Worm (Caenorhabditis elegans) whole organism, young adult: Measurements from ENCODE around the gene C29F7.2.
A peak's percentile ranks its signal among the peaks of the same experiment; 100 is the strongest.

Experiments used
- F10E7.11 ChIP-seq: sonication (generic microtip); optimal IDR thresholded peaks from 2 replicates; lab custom pipeline; 2017; ENCODE audit warnings: mild to moderate bottlenecking, missing genetic modification characterization, moderate library complexity, missing compliant biosample characterization
- akir-1 ChIP-seq: fragments of 200-800 bp; sonication (Bioruptor generic); optimal IDR thresholded peaks from 2 replicates; lab custom pipeline; 2018; ENCODE audit warnings: mild to moderate bottlenecking, missing genetic modification characterization, moderate library complexity, missing compliant biosample characterization
- ama-1 ChIP-seq, 3 experiments: fragments of 150-350 bp in 1 of 3; sonication (generic microtip) in 2 of 3; optimal IDR thresholded peaks; 2 replicates each; lab custom pipeline; 2014 to 2018; ENCODE audit warnings: missing biosample characterization in 2 of 3, missing genetic modification characterization in 2 of 3, missing genetic modification reagents in 2 of 3
- aptf-2 ChIP-seq: fragments of 200-800 bp; sonication (Bioruptor generic); conservative IDR thresholded peaks from 2 replicates; pipeline ENCODE4 v1.3.6; 2022; ENCODE audit warnings: missing genetic modification reagents, missing genetic modification characterization, missing compliant biosample characterization
- attf-6 ChIP-seq: fragments of 200-800 bp; sonication (Bioruptor generic); IDR thresholded peaks from 2 replicates; pipeline ENCODE4 v1.3.6; 2022; ENCODE audit warnings: missing genetic modification reagents, missing genetic modification characterization, missing compliant biosample characterization
- ceh-91 ChIP-seq: fragments of 200-800 bp; sonication (Bioruptor generic); IDR thresholded peaks from 2 replicates; pipeline ENCODE4 v1.3.6; 2022; ENCODE audit warnings: missing genetic modification reagents, missing genetic modification characterization, missing compliant biosample characterization
- hlh-26 ChIP-seq: fragments of 200-800 bp; sonication (Bioruptor generic); conservative IDR thresholded peaks from 2 replicates; pipeline ENCODE4 v1.3.6; 2022; ENCODE audit warnings: missing genetic modification reagents, missing genetic modification characterization, missing compliant biosample characterization
- nhr-27 ChIP-seq: fragments of 200-800 bp; sonication (Bioruptor generic); optimal IDR thresholded peaks from 2 replicates; lab custom pipeline; 2018; ENCODE audit warnings: mild to moderate bottlenecking, missing genetic modification characterization, moderate library complexity, missing compliant biosample characterization
- sdz-38 ChIP-seq: sonication (generic microtip); optimal IDR thresholded peaks from 2 replicates; lab custom pipeline; 2016; ENCODE audit warnings: missing genotype, missing genetic modification characterization, missing compliant biosample characterization
- sea-2 ChIP-seq: fragments of 200-800 bp; sonication (Bioruptor generic); IDR thresholded peaks from 2 replicates; pipeline ENCODE4 v1.3.6; 2022; ENCODE audit warnings: missing genetic modification characterization, missing compliant biosample characterization
- snpc-3.4 ChIP-seq: sonication (generic microtip); optimal IDR thresholded peaks from 2 replicates; lab custom pipeline; 2017; ENCODE audit warnings: missing genetic modification characterization, mild to moderate bottlenecking, missing compliant biosample characterization, antibody characterized with exemption, moderate library complexity, missing genotype, missing genetic modification reagents
- sptf-2 ChIP-seq: fragments of 200-800 bp; sonication (Bioruptor generic); optimal IDR thresholded peaks from 2 replicates; lab custom pipeline; 2018; ENCODE audit warnings: mild to moderate bottlenecking, missing genetic modification characterization, missing compliant biosample characterization
- ztf-3 ChIP-seq: fragments of 200-800 bp; sonication (Bioruptor generic); optimal IDR thresholded peaks from 2 replicates; lab custom pipeline; 2018; ENCODE audit warnings: mild to moderate bottlenecking, missing genetic modification characterization, missing compliant biosample characterization

ce11 chrX:13414974-13415373, 904 bp upstream of the C29F7.2 start:
- TF ChIP-seq aptf-2 (no peak), nhr-27 (tag; lab: Kevin White, UChicago) (no peak), F10E7.11 (tag; lab: Kevin White, UChicago) (no peak), hlh-26 (GFP tag; lab: Robert Waterston, UW) (no peak), sea-2 (GFP tag; lab: Robert Waterston, UW) (no peak), ama-1 (optimal IDR thresholded peaks at IDR 0.05; lab: Kevin White, UChicago) (no peak), ama-1 (GFP tag; optimal IDR thresholded peaks at IDR 0.05; lab: Kevin White, UChicago) (peak in 1 of 2 experiments; percentile 58), sdz-38 (no peak), sptf-2 (GFP tag; lab: Kevin White, UChicago) (no peak), ztf-3 (no peak), snpc-3.4 (tag; lab: Kevin White, UChicago) (peak; percentile 49), attf-6 (GFP tag; lab: Robert Waterston, UW) (no peak), akir-1 (GFP tag; lab: Kevin White, UChicago) (no peak), ceh-91 (no peak)
